Fruit fly (Drosophila melanogaster): ENCODE measurements around the gene Exo70.

- peak; percentile 1 for TF ChIP-seq CG14655 (GFP tag; optimal IDR thresholded peaks at IDR 0.05)
- TF ChIP-seq Pif1B (GFP tag; optimal IDR thresholded peaks at IDR 0.05) = no peak
- no peak for TF ChIP-seq CG32121 (GFP tag; IDR thresholded peaks at IDR 0.05)
- TF ChIP-seq D1 (tag; optimal IDR thresholded peaks at IDR 0.05) = no peak
- TF ChIP-seq Snoo (tag; optimal IDR thresholded peaks at IDR 0.05) = no peak
- no peak for TF ChIP-seq CG15710 (tag; optimal IDR thresholded peaks at IDR 0.05)
- TF ChIP-seq Pif1A (GFP tag; optimal IDR thresholded peaks at IDR 0.05) = no peak
Measured at dm6 chr3L:8371538-8371937, 40.1 kb upstream of the Exo70 start.
